Worm (Caenorhabditis elegans) whole organism, L1 larva: ENCODE data around the gene C18A11.3.
A peak's percentile ranks its signal among the peaks of the same experiment; 100 is the strongest.

ENCODE experiments used
- Y116A8C.19 ChIP-seq: sonication (generic microtip); optimal IDR thresholded peaks from 2 replicates; lab custom pipeline; 2016; ENCODE audit warnings: missing compliant biosample characterization, missing genetic modification characterization, borderline replicate concordance
- ama-1 ChIP-seq: fragments of 150-350 bp; optimal IDR thresholded peaks from 2 replicates; lab custom pipeline; 2014
- blmp-1 ChIP-seq: fragments of 150-350 bp; optimal IDR thresholded peaks from 2 replicates; lab custom pipeline; 2014; ENCODE audit warnings: missing biosample characterization, missing genetic modification characterization
- ceh-63 ChIP-seq: fragments of 200-800 bp; sonication (Bioruptor generic); optimal IDR thresholded peaks from 2 replicates; lab custom pipeline; 2018; ENCODE audit warnings: mild to moderate bottlenecking, missing genetic modification characterization, missing compliant biosample characterization
- dsc-1 ChIP-seq: sonication (generic microtip); optimal IDR thresholded peaks from 2 replicates; lab custom pipeline; 2016; ENCODE audit warnings: mild to moderate bottlenecking, missing genetic modification characterization, missing compliant biosample characterization
- efl-1 ChIP-seq, 4 experiments: fragments of 150-350 bp; optimal IDR thresholded peaks in 3 of 4; peaks in 1 of 4; 1 replicate in 1 of 4; 2 replicates in 3 of 4; lab custom pipeline; 2014; ENCODE audit warnings: missing biosample characterization in 2 of 4, missing genetic modification characterization in 2 of 4, missing genetic modification reagents in 2 of 4
- egl-13 ChIP-seq: sonication (generic microtip); optimal IDR thresholded peaks from 2 replicates; lab custom pipeline; 2016; ENCODE audit warnings: missing genotype, missing genetic modification reagents, missing genetic modification characterization, missing compliant biosample characterization
- egl-27 ChIP-seq, 2 experiments: fragments of 150-350 bp in 1 of 2; sonication (generic microtip); optimal IDR thresholded peaks; 3 replicates each; lab custom pipeline; 2017 to 2018; ENCODE audit warnings: missing biosample characterization in 2 of 2, missing genetic modification characterization in 2 of 2, missing genetic modification reagents in 2 of 2
- elt-3 ChIP-seq, 6 experiments: fragments of 150-350 bp in 1 of 6; sonication (generic microtip); optimal IDR thresholded peaks; 2 replicates each; lab custom pipeline; 2017 to 2018; ENCODE audit warnings: missing biosample characterization in 6 of 6, missing genetic modification characterization in 6 of 6, inconsistent platforms in 1 of 6
- fkh-10 ChIP-seq: sonication (generic microtip); optimal IDR thresholded peaks from 2 replicates; lab custom pipeline; 2017; ENCODE audit warnings: missing biosample characterization, missing genetic modification reagents, missing genetic modification characterization
- grh-1 ChIP-seq: fragments of 200-800 bp; sonication (Bioruptor generic); IDR thresholded peaks from 2 replicates; pipeline ENCODE4 v1.3.6; 2022; ENCODE audit warnings: missing genetic modification reagents, missing genetic modification characterization, missing compliant biosample characterization
- lin-14 ChIP-seq: fragments of 200-800 bp; sonication (Bioruptor generic); optimal IDR thresholded peaks from 2 replicates; lab custom pipeline; 2018; ENCODE audit warnings: mild to moderate bottlenecking, missing genetic modification characterization, moderate library complexity, missing compliant biosample characterization
- lin-35 ChIP-seq, 2 experiments: fragments of 150-350 bp; optimal IDR thresholded peaks; 2 replicates each; lab custom pipeline; 2014; ENCODE audit warnings: missing biosample characterization in 2 of 2, missing genetic modification characterization in 2 of 2, missing genetic modification reagents in 2 of 2
- lir-3 ChIP-seq: sonication (generic microtip); optimal IDR thresholded peaks from 2 replicates; lab custom pipeline; 2016; ENCODE audit warnings: mild to moderate bottlenecking, missing genetic modification characterization, moderate library complexity, missing compliant biosample characterization; ENCODE audit not compliant: poor library complexity
- lsy-2 ChIP-seq, 2 experiments: fragments of 150-350 bp; optimal IDR thresholded peaks; 2 replicates each; lab custom pipeline; 2014; ENCODE audit warnings: missing biosample characterization in 2 of 2, missing genetic modification characterization in 2 of 2
- mab-9 ChIP-seq: fragments of 200-800 bp; sonication (Bioruptor generic); IDR thresholded peaks from 2 replicates; pipeline ENCODE4 v1.3.6; 2022; ENCODE audit warnings: missing genetic modification reagents, missing genetic modification characterization, missing compliant biosample characterization
- nhr-11 ChIP-seq: fragments of 150-350 bp; optimal IDR thresholded peaks from 2 replicates; lab custom pipeline; 2014; ENCODE audit warnings: missing biosample characterization, missing genetic modification characterization
- nhr-19 ChIP-seq: fragments of 200-800 bp; sonication (Bioruptor generic); conservative IDR thresholded peaks from 2 replicates; pipeline ENCODE4 v1.3.6; 2022; ENCODE audit warnings: missing genetic modification characterization, missing compliant biosample characterization
- nhr-20 ChIP-seq: sonication (generic microtip); optimal IDR thresholded peaks from 2 replicates; lab custom pipeline; 2016; ENCODE audit warnings: mild to moderate bottlenecking, missing genetic modification characterization, missing compliant biosample characterization
- nhr-237 ChIP-seq: fragments of 150-350 bp; optimal IDR thresholded peaks from 2 replicates; lab custom pipeline; 2014; ENCODE audit warnings: missing biosample characterization, missing genetic modification characterization
- nhr-28 ChIP-seq: fragments of 150-350 bp; optimal IDR thresholded peaks from 2 replicates; lab custom pipeline; 2014; ENCODE audit warnings: missing biosample characterization, missing genetic modification characterization
- nhr-47 ChIP-seq: sonication (generic microtip); optimal IDR thresholded peaks from 2 replicates; lab custom pipeline; 2016; ENCODE audit warnings: mild to moderate bottlenecking, missing genetic modification characterization, moderate library complexity, missing compliant biosample characterization
- nhr-71 ChIP-seq: sonication (generic microtip); optimal IDR thresholded peaks from 2 replicates; lab custom pipeline; 2016; ENCODE audit warnings: mild to moderate bottlenecking, missing genetic modification characterization, moderate library complexity, missing compliant biosample characterization
- nhr-90 ChIP-seq: sonication (generic microtip); optimal IDR thresholded peaks from 2 replicates; lab custom pipeline; 2016; ENCODE audit warnings: mild to moderate bottlenecking, missing genetic modification characterization, missing compliant biosample characterization; ENCODE audit not compliant: poor library complexity
- pag-3 ChIP-seq: sonication (generic microtip); optimal IDR thresholded peaks from 2 replicates; lab custom pipeline; 2017; ENCODE audit warnings: missing genetic modification characterization, mild to moderate bottlenecking, missing compliant biosample characterization, antibody characterized with exemption, borderline replicate concordance; ENCODE audit not compliant: insufficient read depth
- pax-3 ChIP-seq: fragments of 200-800 bp; sonication (Bioruptor generic); optimal IDR thresholded peaks from 2 replicates; lab custom pipeline; 2018; ENCODE audit warnings: mild to moderate bottlenecking, missing genetic modification characterization, moderate library complexity, missing compliant biosample characterization
- pqm-1 ChIP-seq: sonication (generic microtip); optimal IDR thresholded peaks from 3 replicates; lab custom pipeline; 2017; ENCODE audit warnings: missing biosample characterization, missing genetic modification characterization
- rnt-1 ChIP-seq: sonication (generic microtip); optimal IDR thresholded peaks from 2 replicates; lab custom pipeline; 2016; ENCODE audit warnings: mild to moderate bottlenecking, missing genetic modification characterization, moderate library complexity, missing compliant biosample characterization
- skn-1 ChIP-seq: fragments of 150-350 bp; optimal IDR thresholded peaks from 2 replicates; lab custom pipeline; 2014; ENCODE audit warnings: missing biosample characterization, missing genetic modification characterization
- snu-23 ChIP-seq: sonication (generic microtip); optimal IDR thresholded peaks from 2 replicates; lab custom pipeline; 2016; ENCODE audit warnings: missing genetic modification characterization, missing compliant biosample characterization
- swsn-7 ChIP-seq: sonication (generic microtip); optimal IDR thresholded peaks from 2 replicates; lab custom pipeline; 2016; ENCODE audit warnings: missing genetic modification characterization, missing compliant biosample characterization
- tbx-2 ChIP-seq: sonication (generic microtip); optimal IDR thresholded peaks from 2 replicates; lab custom pipeline; 2016; ENCODE audit warnings: missing genetic modification characterization, missing compliant biosample characterization
- unc-130 ChIP-seq: fragments of 150-350 bp; optimal IDR thresholded peaks from 2 replicates; lab custom pipeline; 2017; ENCODE audit warnings: missing biosample characterization, missing genetic modification characterization, inconsistent platforms
- unc-86 ChIP-seq: sonication (generic microtip); optimal IDR thresholded peaks from 2 replicates; lab custom pipeline; 2016; ENCODE audit warnings: missing genetic modification characterization, missing compliant biosample characterization
- unc-98 ChIP-seq: fragments of 200-800 bp; sonication (Bioruptor generic); IDR thresholded peaks from 2 replicates; pipeline ENCODE4 v1.3.6; 2022; ENCODE audit warnings: missing genetic modification characterization, missing compliant biosample characterization
- vab-15 ChIP-seq: sonication (generic microtip); optimal IDR thresholded peaks from 2 replicates; lab custom pipeline; 2017; ENCODE audit warnings: missing genotype, mild to moderate bottlenecking, missing genetic modification characterization, missing compliant biosample characterization
- zip-4 ChIP-seq: fragments of 200-800 bp; sonication (Bioruptor generic); optimal IDR thresholded peaks from 2 replicates; lab custom pipeline; 2018; ENCODE audit warnings: mild to moderate bottlenecking, missing genetic modification characterization, moderate library complexity, missing compliant biosample characterization
- ztf-11 ChIP-seq, 2 experiments: sonication (generic microtip); optimal IDR thresholded peaks; 2 replicates each; lab custom pipeline; 2016 to 2017; ENCODE audit warnings: missing genetic modification characterization in 2 of 2, missing biosample characterization in 1 of 2, missing compliant biosample characterization in 1 of 2

Gene C18A11.3

DNA sequence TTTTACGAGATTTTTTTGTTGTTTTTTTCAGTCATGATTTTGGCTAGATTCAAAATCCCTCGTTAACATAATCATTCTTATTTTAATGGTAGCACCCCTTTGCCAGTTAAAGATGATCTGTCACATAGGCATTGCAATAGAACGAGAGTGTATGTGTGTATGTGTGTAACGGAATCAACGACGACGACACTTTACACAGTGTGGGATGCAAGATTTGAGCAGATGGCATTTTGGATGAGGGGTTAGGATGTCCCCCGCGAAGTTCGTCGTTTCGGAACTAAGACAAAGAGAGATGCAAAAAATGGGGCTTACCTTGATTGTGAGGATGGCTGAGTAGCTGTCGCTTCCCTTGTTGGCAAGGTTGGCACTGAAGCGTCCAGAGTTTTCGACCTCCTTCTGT, 8.9 kb upstream of the C18A11.3 start:
- TF ChIP-seq unc-86 (tag; lab: Kevin White, UChicago) (no peak), zip-4 (GFP tag; lab: Kevin White, UChicago) (no peak), rnt-1 (tag; lab: Kevin White, UChicago) (peak; percentile 35), Y116A8C.19 (tag; lab: Kevin White, UChicago) (no peak), pax-3 (tag; lab: Kevin White, UChicago) (no peak), nhr-237 (no peak), lsy-2 (tag; optimal IDR thresholded peaks at IDR 0.05; lab: Kevin White, UChicago) (no peak), nhr-11 (tag; lab: Kevin White, UChicago) (no peak), nhr-28 (no peak), efl-1 (optimal IDR thresholded peaks at IDR 0.05; lab: Kevin White, UChicago) (no peak), efl-1 (GFP tag; optimal IDR thresholded peaks at IDR 0.05 in 1 of 2; lab: Kevin White, UChicago) (no peak), unc-98 (GFP tag; lab: Robert Waterston, UW) (no peak), nhr-19 (no peak), ztf-11 (tag; optimal IDR thresholded peaks at IDR 0.05; lab: Kevin White, UChicago) (no peak), elt-3 (tag; optimal IDR thresholded peaks at IDR 0.05; lab: Kevin White, UChicago) (no peak), lin-14 (peak; percentile 13), egl-27 (tag; optimal IDR thresholded peaks at IDR 0.05; lab: Kevin White, UChicago) (no peak), lir-3 (tag; lab: Kevin White, UChicago) (no peak), skn-1 (tag; lab: Kevin White, UChicago) (no peak), blmp-1 (tag; lab: Kevin White, UChicago) (no peak), pqm-1 (tag; lab: Kevin White, UChicago) (no peak), ceh-63 (GFP tag; lab: Kevin White, UChicago) (no peak), dsc-1 (peak; percentile 27)
- TF ChIP-seq, all 84 proteins: peak for 3

DNA sequence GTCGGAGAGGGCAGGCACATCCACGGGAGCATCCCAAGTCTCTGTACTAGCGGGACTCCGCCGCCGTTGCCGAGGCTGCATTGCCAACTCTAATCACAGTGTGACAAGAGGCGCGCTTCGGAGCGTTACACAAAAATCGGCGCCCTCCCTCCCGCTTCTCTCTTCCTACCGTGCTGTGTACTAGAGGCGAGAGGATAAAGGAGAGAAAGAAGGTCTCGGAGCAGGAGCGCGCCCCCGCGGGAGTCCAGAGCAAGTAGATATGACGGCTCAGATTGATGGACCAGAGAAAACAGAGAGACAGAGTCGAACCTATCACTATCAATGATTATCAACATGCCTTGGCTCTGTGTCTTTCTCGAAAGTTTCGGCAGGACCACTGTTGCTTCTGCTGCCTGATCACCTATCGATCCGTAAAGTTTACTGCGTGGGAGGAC, 7.9 kb upstream of the C18A11.3 start:
- peak in 1 of 2 experiments; percentile 41 for TF ChIP-seq lsy-2 (tag; optimal IDR thresholded peaks at IDR 0.05; lab: Kevin White, UChicago)
- TF ChIP-seq ceh-63 (GFP tag; lab: Kevin White, UChicago): no peak
- no peak for TF ChIP-seq fkh-10
- peak; percentile 38 for TF ChIP-seq snu-23
- TF ChIP-seq nhr-19: peak; percentile 58
- peak; percentile 78 for TF ChIP-seq lin-14
- TF ChIP-seq Y116A8C.19 (tag; lab: Kevin White, UChicago): no peak
- TF ChIP-seq tbx-2 (tag; lab: Kevin White, UChicago): peak; percentile 18
- TF ChIP-seq swsn-7 (tag; lab: Kevin White, UChicago): peak; percentile 30
- TF ChIP-seq grh-1 (GFP tag; lab: Robert Waterston, UW): no peak
- TF ChIP-seq nhr-71 (tag; lab: Kevin White, UChicago): peak; percentile 79
- TF ChIP-seq nhr-20 (tag; lab: Kevin White, UChicago): peak; percentile 36
- peak; percentile 39 for TF ChIP-seq pag-3
- TF ChIP-seq mab-9 (GFP tag; lab: Robert Waterston, UW): no peak
- peak; percentile 52 for TF ChIP-seq rnt-1 (tag; lab: Kevin White, UChicago)
- TF ChIP-seq pax-3 (tag; lab: Kevin White, UChicago): no peak
- no peak for TF ChIP-seq nhr-90 (tag; lab: Kevin White, UChicago)
- no peak for TF ChIP-seq vab-15 (tag; lab: Kevin White, UChicago)
- TF ChIP-seq dsc-1: peak; percentile 2
- TF ChIP-seq egl-13 (tag; lab: Kevin White, UChicago): no peak
- no peak for TF ChIP-seq ama-1 (lab: Kevin White, UChicago)
- no peak for TF ChIP-seq skn-1 (tag; lab: Kevin White, UChicago)
- peak; percentile 11 for TF ChIP-seq nhr-47 (tag; lab: Kevin White, UChicago)
- TF ChIP-seq efl-1 (optimal IDR thresholded peaks at IDR 0.05; lab: Kevin White, UChicago): no peak
- TF ChIP-seq efl-1 (GFP tag; optimal IDR thresholded peaks at IDR 0.05 in 1 of 2; lab: Kevin White, UChicago): no peak
- TF ChIP-seq zip-4 (GFP tag; lab: Kevin White, UChicago): no peak
- TF ChIP-seq unc-130 (tag; lab: Kevin White, UChicago): peak; percentile 43
- no peak for TF ChIP-seq lin-35 (GFP tag; optimal IDR thresholded peaks at IDR 0.05; lab: Kevin White, UChicago)
